Worm (Caenorhabditis elegans): ENCODE data around the gene dlc-2.

DNA sequence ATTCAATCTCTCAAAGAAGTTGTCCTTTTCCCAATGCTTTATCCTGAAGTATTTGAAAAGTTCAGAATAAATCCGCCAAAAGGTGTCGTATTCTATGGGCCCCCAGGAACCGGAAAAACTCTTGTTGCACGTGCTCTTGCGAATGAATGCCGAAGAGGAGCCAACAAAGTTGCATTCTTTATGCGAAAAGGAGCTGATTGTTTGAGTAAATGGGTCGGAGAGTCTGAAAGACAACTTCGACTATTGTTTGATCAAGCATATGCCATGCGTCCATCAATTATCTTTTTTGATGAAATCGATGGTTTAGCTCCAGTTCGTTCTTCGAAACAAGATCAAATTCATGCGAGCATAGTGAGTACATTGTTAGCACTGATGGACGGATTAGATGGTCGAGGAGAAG lies 30.6 kb downstream of the dlc-2 start:
- TF ChIP-seq egl-27 (tag; optimal IDR thresholded peaks at IDR 0.05) (no peak), nhr-237 (tag; optimal IDR thresholded peaks at IDR 0.05) (no peak)

Measured in whole organism, L3 larva.